Fruit fly (Drosophila melanogaster): ENCODE results near the gene PTPMT1.

Gene PTPMT1

dm6 chr3R:23772808-23773207 is 14.7 kb downstream of the PTPMT1 start, which contains the start of gene tst (continued):
- TF ChIP-seq p53 (GFP tag; optimal IDR thresholded peaks at IDR 0.05) (no peak), Taf1 (GFP tag; IDR thresholded peaks at IDR 0.05) (peak; percentile 93), Ravus (GFP tag; IDR thresholded peaks at IDR 0.05) (peak; percentile 89), kah (GFP tag; optimal IDR thresholded peaks at IDR 0.05) (peak; percentile 60), wek (GFP tag; optimal IDR thresholded peaks at IDR 0.05) (no peak), fru (optimal IDR thresholded peaks at IDR 0.05) (no peak), CHES-1-like (GFP tag; optimal IDR thresholded peaks at IDR 0.05) (peak; percentile 1), onecut (GFP tag; IDR thresholded peaks at IDR 0.05) (peak; percentile 74), Awh (GFP tag; IDR thresholded peaks at IDR 0.05) (peak; percentile 91), CG6791 (GFP tag; IDR thresholded peaks at IDR 0.05; ENCODE audit: partially characterized antibody) (no peak), ind (GFP tag; optimal IDR thresholded peaks at IDR 0.05) (peak; percentile 94), btn (GFP tag; optimal IDR thresholded peaks at IDR 0.05) (no peak), CG31224 (GFP tag; IDR thresholded peaks at IDR 0.05) (peak; percentile 92), vvl (GFP tag; IDR thresholded peaks at IDR 0.05) (peak; percentile 99), wor (GFP tag; IDR thresholded peaks at IDR 0.05) (peak; percentile 94), ara (GFP tag; IDR thresholded peaks at IDR 0.05) (peak; percentile 95), tio (GFP tag; optimal IDR thresholded peaks at IDR 0.05) (no peak), Xrp1 (GFP tag; IDR thresholded peaks at IDR 0.05) (peak; percentile 98), peb (GFP tag; IDR thresholded peaks at IDR 0.05) (peak; percentile 92), Dll (GFP tag; IDR thresholded peaks at IDR 0.05; ENCODE audit: partially characterized antibody) (peak; percentile 71; the same call in 3 of the 4 replicates), sima (GFP tag; optimal IDR thresholded peaks at IDR 0.05) (no peak), CG4424 (GFP tag; optimal IDR thresholded peaks at IDR 0.05) (peak; percentile 93), CG7786 (GFP tag; optimal IDR thresholded peaks at IDR 0.05) (peak; percentile 7), schlank (tag; optimal IDR thresholded peaks at IDR 0.05) (peak; percentile 74), shn (GFP tag; optimal IDR thresholded peaks at IDR 0.05) (peak; percentile 31), da (GFP tag; optimal IDR thresholded peaks at IDR 0.05) (no peak), CG9797 (GFP tag; optimal IDR thresholded peaks at IDR 0.05) (peak; percentile 46), caup (GFP tag; optimal IDR thresholded peaks at IDR 0.05; ENCODE audit: severe bottlenecking) (peak; percentile 86), hb (GFP tag; IDR thresholded peaks at IDR 0.05; ENCODE audit: partially characterized antibody) (no peak), CG9876 (GFP tag; optimal IDR thresholded peaks at IDR 0.05) (no peak), CG5953 (GFP tag; IDR thresholded peaks at IDR 0.05) (peak; percentile 86), CG3838 (GFP tag; optimal IDR thresholded peaks at IDR 0.05) (no peak), sens (GFP tag) (peak; percentile 93), MBD-R2 (GFP tag; IDR thresholded peaks at IDR 0.05) (peak; percentile 97), D (optimal IDR thresholded peaks at IDR 0.05) (no peak), D (GFP tag; optimal IDR thresholded peaks at IDR 0.05) (peak; percentile 78), CG2875 (GFP tag; optimal IDR thresholded peaks at IDR 0.05) (peak; percentile 66), Myb (GFP tag; optimal IDR thresholded peaks at IDR 0.05) (peak; percentile 2), Bdp1 (GFP tag; optimal IDR thresholded peaks at IDR 0.05) (peak; percentile 36), dan (GFP tag; IDR thresholded peaks at IDR 0.05) (peak; percentile 86), CG10565 (GFP tag; optimal IDR thresholded peaks at IDR 0.05) (peak; percentile 20), Scr (GFP tag; IDR thresholded peaks at IDR 0.05; ENCODE audit: partially characterized antibody) (peak; percentile 61; the same call in 1 of the 2 replicates), CG18011 (GFP tag; optimal IDR thresholded peaks at IDR 0.05) (peak; percentile 42), scrt (GFP tag; optimal IDR thresholded peaks at IDR 0.05) (peak; percentile 77), Hr78 (GFP tag; optimal IDR thresholded peaks at IDR 0.05) (no peak), ssp (GFP tag; IDR thresholded peaks at IDR 0.05) (peak; percentile 93), chif (GFP tag; optimal IDR thresholded peaks at IDR 0.05) (peak in 1 of 2 experiments; percentile 55), jumu (GFP tag; optimal IDR thresholded peaks at IDR 0.05) (peak; percentile 55), lola (GFP tag; optimal IDR thresholded peaks at IDR 0.05) (peak in 1 of 3 experiments; percentile 88), mirr (GFP tag; optimal IDR thresholded peaks at IDR 0.05) (peak; percentile 21), unc-4 (GFP tag; IDR thresholded peaks at IDR 0.05; ENCODE audit: partially characterized antibody) (0 out of 2 replicates have a peak, but pooled peaks have one; percentile 40)
